Fruit fly (Drosophila melanogaster): Measurements from ENCODE around the gene gny.

Gene gny

DNA sequence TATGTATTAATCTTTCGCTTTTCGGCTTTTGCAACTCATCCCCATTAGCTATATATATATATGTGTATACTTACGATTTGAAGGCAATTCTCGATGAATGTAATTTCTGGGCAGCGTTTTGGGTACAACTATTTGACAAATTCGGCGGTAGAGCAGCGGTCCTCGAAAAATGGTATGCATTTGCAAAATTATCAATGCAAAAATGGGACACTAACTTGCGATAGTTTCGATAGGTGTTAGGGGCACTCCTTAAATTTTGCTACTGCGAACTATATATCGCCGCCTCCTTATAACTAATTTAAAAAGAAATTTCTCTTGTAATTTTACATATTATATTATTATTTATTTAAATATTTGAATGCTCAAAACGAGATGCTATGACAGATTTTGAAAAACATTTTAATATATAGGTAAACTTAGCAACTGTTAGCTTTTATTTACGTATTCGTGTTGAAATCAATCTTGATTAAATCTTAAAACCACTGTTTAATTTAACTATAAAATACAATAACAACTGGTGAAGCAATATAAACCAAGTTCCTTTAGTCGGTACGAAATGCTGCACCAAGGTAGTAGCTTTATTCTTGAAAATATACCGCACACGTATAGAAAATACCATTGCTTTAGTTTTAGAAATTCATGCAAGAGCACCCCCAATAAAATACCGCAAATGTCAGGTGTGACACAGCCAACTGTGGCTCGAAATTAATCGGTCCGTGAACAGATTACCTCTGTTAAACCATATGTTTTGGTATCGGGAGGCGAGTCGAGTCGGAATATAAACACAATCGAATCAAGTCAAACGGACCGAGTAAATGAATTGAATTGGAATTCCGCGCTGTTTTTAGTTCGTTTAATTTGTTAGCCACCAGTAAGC lies 33.6 kb downstream of the gny start, which contains the start of the genes CG5355 and Klp31E (continued):
- no peak for TF ChIP-seq CG3407 (GFP tag; optimal IDR thresholded peaks at IDR 0.05)
- peak; percentile 77 for TF ChIP-seq Ssrp (tag; optimal IDR thresholded peaks at IDR 0.05)
- peak; percentile 62 for TF ChIP-seq vvl (GFP tag; IDR thresholded peaks at IDR 0.05)
- TF ChIP-seq YL-1 (GFP tag; optimal IDR thresholded peaks at IDR 0.05): peak; percentile 41
- TF ChIP-seq CG7745 (tag; optimal IDR thresholded peaks at IDR 0.05): no peak
- peak; percentile 79 for TF ChIP-seq CG11504 (tag; optimal IDR thresholded peaks at IDR 0.05)
- no peak for TF ChIP-seq CG8478 (optimal IDR thresholded peaks at IDR 0.05)
- peak; percentile 5 for TF ChIP-seq disco-r (GFP tag; optimal IDR thresholded peaks at IDR 0.05)
- TF ChIP-seq CG1603 (tag; optimal IDR thresholded peaks at IDR 0.05): peak; percentile 78
- TF ChIP-seq CG31441 (GFP tag; IDR thresholded peaks at IDR 0.05): no peak
- TF ChIP-seq Ada2b (GFP tag; IDR thresholded peaks at IDR 0.05): 0 out of 2 replicates have a peak, but pooled peaks have one; percentile 7
- no peak; the same call in none of the 2 replicates for TF ChIP-seq CG6272 (GFP tag; IDR thresholded peaks at IDR 0.05)
- TF ChIP-seq Trl (optimal IDR thresholded peaks at IDR 0.05): no peak
- no peak for TF ChIP-seq Trl (GFP tag; optimal IDR thresholded peaks at IDR 0.05)
- peak; percentile 64 for TF ChIP-seq sob (GFP tag; IDR thresholded peaks at IDR 0.05)
- peak; percentile 14 for TF ChIP-seq CG4854 (GFP tag; optimal IDR thresholded peaks at IDR 0.05)
- no peak for TF ChIP-seq grn (GFP tag; optimal IDR thresholded peaks at IDR 0.05)
- no peak for TF ChIP-seq Sin3A (optimal IDR thresholded peaks at IDR 0.05)
- TF ChIP-seq sd (tag; optimal IDR thresholded peaks at IDR 0.05): no peak
- peak; percentile 10 for TF ChIP-seq CG1647 (GFP tag; optimal IDR thresholded peaks at IDR 0.05)
- TF ChIP-seq Mes4 (GFP tag; optimal IDR thresholded peaks at IDR 0.05): peak; percentile 46
- no peak for TF ChIP-seq gro (GFP tag; optimal IDR thresholded peaks at IDR 0.05)
- TF ChIP-seq Gug (GFP tag; IDR thresholded peaks at IDR 0.05): no peak
- no peak for TF ChIP-seq org-1 (GFP tag; optimal IDR thresholded peaks at IDR 0.05)
- TF ChIP-seq Fer1 (GFP tag; optimal IDR thresholded peaks at IDR 0.05): peak; percentile 34
- peak; percentile 74 for TF ChIP-seq CG9817 (tag; optimal IDR thresholded peaks at IDR 0.05)
- peak; percentile 34 for TF ChIP-seq CG9797 (GFP tag; optimal IDR thresholded peaks at IDR 0.05)
- no peak for TF ChIP-seq CG12236 (GFP tag; optimal IDR thresholded peaks at IDR 0.05)
- TF ChIP-seq tx (GFP tag; optimal IDR thresholded peaks at IDR 0.05): peak; percentile 13
- TF ChIP-seq bigmax (GFP tag; optimal IDR thresholded peaks at IDR 0.05): no peak
- TF ChIP-seq gt (GFP tag; IDR thresholded peaks at IDR 0.05): no peak
- TF ChIP-seq trh (GFP tag; optimal IDR thresholded peaks at IDR 0.05): peak; percentile 13
- peak; percentile 64 for TF ChIP-seq CG8388 (GFP tag; optimal IDR thresholded peaks at IDR 0.05)
- peak; percentile 79 for TF ChIP-seq CG30403 (GFP tag; optimal IDR thresholded peaks at IDR 0.05)
- TF ChIP-seq wdn (GFP tag; IDR thresholded peaks at IDR 0.05): no peak
- peak; percentile 65 for TF ChIP-seq HLH4C (GFP tag; IDR thresholded peaks at IDR 0.05; ENCODE audit: partially characterized antibody)
- no peak for TF ChIP-seq klu (GFP tag; IDR thresholded peaks at IDR 0.05)
- peak; percentile 89 for TF ChIP-seq wek (GFP tag; optimal IDR thresholded peaks at IDR 0.05)
- TF ChIP-seq trem (tag; optimal IDR thresholded peaks at IDR 0.05): peak; percentile 39
- no peak for TF ChIP-seq crol (GFP tag; IDR thresholded peaks at IDR 0.05)
- TF ChIP-seq HHEX (GFP tag; optimal IDR thresholded peaks at IDR 0.05): peak; percentile 54
- peak; percentile 18; the same call in 1 of the 3 replicates for TF ChIP-seq CG34422 (GFP tag; IDR thresholded peaks at IDR 0.05)
- TF ChIP-seq fd96Cb (tag; optimal IDR thresholded peaks at IDR 0.05): peak; percentile 64
- TF ChIP-seq CoRest (tag; optimal IDR thresholded peaks at IDR 0.05): peak; percentile 89
- peak; percentile 59; the same call in 2 of the 3 replicates for TF ChIP-seq ci (GFP tag; IDR thresholded peaks at IDR 0.05)
- peak; percentile 40; the same call in 1 of the 2 replicates for TF ChIP-seq rib (GFP tag; IDR thresholded peaks at IDR 0.05)
- TF ChIP-seq Antp (GFP tag; optimal IDR thresholded peaks at IDR 0.05): peak; percentile 40
- TF ChIP-seq zen (tag; optimal IDR thresholded peaks at IDR 0.05): peak; percentile 71
- TF ChIP-seq ato (GFP tag; IDR thresholded peaks at IDR 0.05; ENCODE audit: partially characterized antibody): peak; percentile 42; the same call in 1 of the 2 replicates
- peak; percentile 69 for TF ChIP-seq CG4328 (GFP tag; optimal IDR thresholded peaks at IDR 0.05)
